Fruit fly (Drosophila melanogaster) whole organism, embryonic: ENCODE data around the gene mora.

Source experiments
- CG2129 ChIP-seq: fragments of 200-800 bp; sonication (Bioruptor generic); IDR thresholded peaks from 2 replicates; pipeline ENCODE4 v1.3.6; 2022; ENCODE audit warnings: missing biosample characterization, missing genetic modification characterization; ENCODE audit not compliant: partially characterized antibody
- CG30020 ChIP-seq: fragments of 200-800 bp; optimal IDR thresholded peaks from 2 replicates; lab custom pipeline; 2019; ENCODE audit warnings: missing biosample characterization, mild to moderate bottlenecking, missing genetic modification characterization, moderate library complexity
- Ets65A ChIP-seq: fragments of 200-800 bp; sonication (Bioruptor generic); peaks from one replicate; lab custom pipeline; 2016; ENCODE audit warnings: missing biosample characterization, missing genetic modification characterization

DNA sequence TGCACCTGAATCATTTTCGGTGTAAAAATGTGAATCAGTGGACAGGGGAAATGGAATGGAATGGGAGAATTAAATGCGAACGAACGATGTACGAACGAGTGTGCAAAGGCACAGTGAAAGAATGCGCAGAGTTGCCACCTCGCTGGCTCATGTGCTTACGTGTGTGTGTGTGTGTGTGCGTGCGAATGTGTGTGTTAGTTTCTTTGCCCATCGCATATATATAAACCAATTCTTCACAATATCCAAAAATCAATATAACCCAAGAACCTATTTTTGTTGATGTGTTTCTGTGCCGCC lies 45.0 kb downstream of the mora start:
- no peak for TF ChIP-seq CG2129 (GFP tag; lab: Robert Waterston, UW)
- no peak for TF ChIP-seq CG30020 (tag; lab: Kevin White, UChicago)
- no peak for TF ChIP-seq Ets65A (GFP tag; lab: Kevin White, UChicago)
